Fruit fly (Drosophila melanogaster) Kc167 (cell line): Measurements from ENCODE around the gene LysP.

Experiments used
- Myc ChIP-seq: fragments of >200 bp; optimal IDR thresholded peaks from 2 replicates; lab custom pipeline; 2017; ENCODE audit warnings: missing external identifiers
- insv ChIP-seq: fragments of >200 bp; optimal IDR thresholded peaks from 3 replicates; lab custom pipeline; 2018; ENCODE audit warnings: missing external identifiers
- ttk ChIP-seq: sonication (Bioruptor generic); optimal IDR thresholded peaks from 2 replicates; lab custom pipeline; 2017; ENCODE audit warnings: missing external identifiers

DNA sequence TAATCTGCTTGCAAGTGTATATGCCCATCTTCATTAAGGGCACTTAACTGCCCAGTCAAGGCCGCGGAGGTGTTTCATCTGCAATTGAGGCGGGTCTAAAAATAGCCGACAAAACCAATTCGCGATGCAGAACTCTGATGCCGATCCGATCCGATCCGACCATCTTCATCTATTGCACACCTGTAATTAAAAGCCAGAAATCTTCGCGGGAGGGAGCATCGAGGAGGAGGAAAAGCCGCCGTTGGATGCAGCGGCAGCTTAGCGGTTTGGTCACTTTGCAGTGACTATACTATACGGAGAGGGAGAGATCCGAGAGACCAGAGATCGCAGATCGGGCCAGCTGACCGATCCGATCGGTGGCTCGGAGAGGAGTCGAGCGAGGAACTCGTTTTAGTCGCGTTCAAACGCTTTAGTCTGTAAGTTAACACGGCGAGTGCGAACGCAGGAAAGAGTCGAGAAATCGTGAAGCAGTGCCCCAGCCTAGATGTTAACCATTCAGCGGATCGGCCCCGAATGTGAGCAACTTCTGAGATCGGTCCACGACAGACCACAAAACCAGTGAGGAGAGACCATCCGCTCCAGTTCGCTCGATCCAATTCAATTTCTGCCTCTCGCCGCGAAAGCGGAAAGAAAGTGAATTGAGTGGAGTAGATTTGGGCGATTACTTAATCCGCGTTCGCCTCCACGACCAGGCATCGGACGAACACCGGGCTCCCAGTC lies 37.7 kb upstream of the LysP start, which contains the start of gene tfc:
- TF ChIP-seq Myc (lab: Kevin White, UChicago) (no peak), ttk (lab: Kevin White, UChicago) (no peak), insv (no peak)
